Fruit fly (Drosophila melanogaster): Measurements from ENCODE around the gene Usp39.
A peak's percentile ranks its signal among the peaks of the same experiment; 100 is the strongest.

The Usp39 gene

DNA sequence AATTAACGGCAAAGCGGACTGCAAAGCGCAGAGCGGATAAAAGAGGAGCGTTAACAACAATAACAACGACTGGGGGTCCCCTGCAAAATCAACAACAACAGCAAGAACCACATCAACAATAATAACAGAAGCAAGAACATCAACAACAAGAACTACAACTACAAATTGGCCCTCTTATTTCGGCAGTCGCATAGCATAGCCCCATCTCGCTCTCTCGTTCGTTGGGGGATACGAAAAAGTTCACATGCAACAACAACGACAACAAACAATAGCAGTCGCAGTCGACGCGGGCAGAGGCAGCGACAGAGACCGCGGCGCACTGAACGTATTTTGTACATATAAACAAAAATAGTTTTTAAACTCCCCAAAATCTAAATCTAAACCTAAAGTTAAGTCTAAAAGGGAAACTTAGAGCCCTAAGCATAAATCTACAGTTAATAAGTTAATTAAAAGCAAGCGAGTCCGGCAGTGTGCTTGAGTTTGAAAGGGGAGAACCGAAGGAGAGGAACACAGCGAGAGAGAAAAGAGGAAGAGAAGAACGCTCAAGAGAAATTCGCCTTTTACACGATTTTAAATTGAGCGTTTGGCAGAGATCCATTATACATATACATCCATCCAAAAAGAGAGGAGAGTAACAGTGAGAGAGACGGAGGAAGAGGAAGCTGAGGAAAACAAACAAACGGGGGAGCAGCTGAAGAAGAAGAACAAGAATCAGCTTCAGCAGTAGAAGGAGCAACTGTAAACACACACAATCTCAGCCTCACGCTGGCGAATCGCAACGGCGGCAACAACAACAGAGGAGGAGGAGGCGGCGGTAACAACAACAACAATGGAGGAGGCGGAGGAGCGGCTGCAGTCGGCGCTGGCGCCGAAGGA is 6.7 kb downstream of the Usp39 start:
- TF ChIP-seq CG10321 (GFP tag; IDR thresholded peaks at IDR 0.05) (0 out of 2 replicates have a peak, but pooled peaks have one; percentile 15), CG11695 (GFP tag; IDR thresholded peaks at IDR 0.05) (no peak), CG4360 (GFP tag; IDR thresholded peaks at IDR 0.05) (peak; percentile 97), Adf1 (GFP tag; IDR thresholded peaks at IDR 0.05) (peak; percentile 89), fd64A (GFP tag; optimal IDR thresholded peaks at IDR 0.05) (no peak), CG30403 (GFP tag; optimal IDR thresholded peaks at IDR 0.05) (no peak), CG13287 (GFP tag; IDR thresholded peaks at IDR 0.05; ENCODE audit: partially characterized antibody) (no peak), CG15073 (GFP tag; optimal IDR thresholded peaks at IDR 0.05) (no peak), CG15011 (GFP tag; optimal IDR thresholded peaks at IDR 0.05) (no peak), CG12744 (GFP tag; optimal IDR thresholded peaks at IDR 0.05) (no peak), scrt (GFP tag; optimal IDR thresholded peaks at IDR 0.05) (no peak), CG33213 (GFP tag; optimal IDR thresholded peaks at IDR 0.05) (no peak), unpg (GFP tag; optimal IDR thresholded peaks at IDR 0.05) (no peak), ems (GFP tag; optimal IDR thresholded peaks at IDR 0.05) (no peak), ATbp (GFP tag; optimal IDR thresholded peaks at IDR 0.05) (no peak), vvl (GFP tag; IDR thresholded peaks at IDR 0.05) (0 out of 2 replicates have a peak, but pooled peaks have one; percentile 7), CG12071 (GFP tag; optimal IDR thresholded peaks at IDR 0.05) (no peak), CG7987 (GFP tag; optimal IDR thresholded peaks at IDR 0.05) (no peak), Trl (optimal IDR thresholded peaks at IDR 0.05) (peak; percentile 79 to 86), Trl (GFP tag; optimal IDR thresholded peaks at IDR 0.05) (no peak), CG1832 (GFP tag; optimal IDR thresholded peaks at IDR 0.05) (no peak), CoRest (tag; optimal IDR thresholded peaks at IDR 0.05) (no peak), sqz (GFP tag; optimal IDR thresholded peaks at IDR 0.05) (no peak), CG5245 (GFP tag; optimal IDR thresholded peaks at IDR 0.05) (no peak), Dll (GFP tag; IDR thresholded peaks at IDR 0.05; ENCODE audit: partially characterized antibody) (0 out of 4 replicates have a peak, but pooled peaks have one; percentile 17), pita (GFP tag; optimal IDR thresholded peaks at IDR 0.05) (no peak), CG14014 (GFP tag; IDR thresholded peaks at IDR 0.05) (no peak), toy (GFP tag; IDR thresholded peaks at IDR 0.05) (no peak), sim (GFP tag; IDR thresholded peaks at IDR 0.05) (no peak), CG17385 (GFP tag; optimal IDR thresholded peaks at IDR 0.05) (peak; percentile 91), CG8290 (GFP tag; optimal IDR thresholded peaks at IDR 0.05) (no peak), CG8290 (tag; optimal IDR thresholded peaks at IDR 0.05) (no peak), CG3726 (GFP tag; IDR thresholded peaks at IDR 0.05) (no peak), sug (tag; optimal IDR thresholded peaks at IDR 0.05) (peak; percentile 32), Chrac-16 (GFP tag; optimal IDR thresholded peaks at IDR 0.05) (no peak), eve (GFP tag; optimal IDR thresholded peaks at IDR 0.05) (no peak), Dp (GFP tag; optimal IDR thresholded peaks at IDR 0.05) (no peak), stc (GFP tag; IDR thresholded peaks at IDR 0.05) (no peak), CG10267 (tag; optimal IDR thresholded peaks at IDR 0.05) (no peak), jing (GFP tag; optimal IDR thresholded peaks at IDR 0.05) (no peak), H2.0 (GFP tag; IDR thresholded peaks at IDR 0.05) (no peak), CG8281 (tag; optimal IDR thresholded peaks at IDR 0.05) (no peak), crol (GFP tag; IDR thresholded peaks at IDR 0.05) (peak; percentile 77), Ravus (GFP tag; IDR thresholded peaks at IDR 0.05) (no peak), CG43689 (GFP tag; IDR thresholded peaks at IDR 0.05) (no peak), CG13894 (tag; optimal IDR thresholded peaks at IDR 0.05) (no peak), MTF-1 (GFP tag; optimal IDR thresholded peaks at IDR 0.05; ENCODE audit: borderline replicate concordance) (no peak), caup (GFP tag; optimal IDR thresholded peaks at IDR 0.05; ENCODE audit: severe bottlenecking) (no peak), CG12391 (tag; optimal IDR thresholded peaks at IDR 0.05) (no peak), Rfx (GFP tag; IDR thresholded peaks at IDR 0.05) (no peak)
